Fruit fly (Drosophila melanogaster) whole organism, embryonic: Measurements from ENCODE around the gene CG13258.
A peak's percentile ranks its signal among the peaks of the same experiment; 100 is the strongest.

Experiments used
- Asciz ChIP-seq: fragments of 200-800 bp; sonication (Bioruptor generic); optimal IDR thresholded peaks from 2 replicates; lab custom pipeline; 2017; ENCODE audit warnings: missing biosample characterization, mild to moderate bottlenecking, missing genetic modification characterization, missing genetic modification reagents
- Atf3 ChIP-seq: fragments of 200-800 bp; sonication (Bioruptor generic); optimal IDR thresholded peaks from 3 replicates; lab custom pipeline; 2016; ENCODE audit warnings: missing biosample characterization, missing genetic modification characterization
- Bdp1 ChIP-seq: fragments of 200-800 bp; sonication (Bioruptor generic); optimal IDR thresholded peaks from 3 replicates; lab custom pipeline; 2016; ENCODE audit warnings: missing biosample characterization, missing genetic modification characterization
- Blimp-1 ChIP-seq: fragments of 200-800 bp; sonication (Bioruptor generic); optimal IDR thresholded peaks from 3 replicates; lab custom pipeline; 2018; ENCODE audit warnings: missing biosample characterization, missing genetic modification characterization, mild to moderate bottlenecking, moderate library complexity, missing genetic modification reagents
- CG10267 ChIP-seq: fragments of 200-800 bp; sonication (Bioruptor generic); optimal IDR thresholded peaks from 2 replicates; lab custom pipeline; 2018; ENCODE audit warnings: missing biosample characterization, mild to moderate bottlenecking, missing genetic modification characterization, moderate library complexity
- CG10366 ChIP-seq: fragments of 200-800 bp; sonication (Bioruptor generic); IDR thresholded peaks from 2 replicates; pipeline ENCODE4 v1.3.6; 2022; ENCODE audit warnings: missing biosample characterization, missing genetic modification characterization
- CG10431 ChIP-seq: fragments of 200-800 bp; sonication (Bioruptor generic); optimal IDR thresholded peaks from 3 replicates; lab custom pipeline; 2018; ENCODE audit warnings: missing biosample characterization, mild to moderate bottlenecking, missing genetic modification characterization
- CG11560 ChIP-seq: fragments of 200-800 bp; sonication (Bioruptor generic); IDR thresholded peaks from 3 replicates; pipeline ENCODE4 v1.3.6; 2022; ENCODE audit warnings: missing biosample characterization, missing genetic modification characterization
- CG1647 ChIP-seq: fragments of 200-800 bp; sonication (Bioruptor generic); optimal IDR thresholded peaks from 3 replicates; lab custom pipeline; 2016; ENCODE audit warnings: missing biosample characterization, missing genetic modification characterization
- CG17328 ChIP-seq: fragments of 200-800 bp; sonication (Bioruptor generic); IDR thresholded peaks from 2 replicates; pipeline ENCODE4 v1.3.6; 2022; ENCODE audit warnings: missing biosample characterization, missing genetic modification characterization
- CG18262 ChIP-seq: fragments of 200-800 bp; optimal IDR thresholded peaks from 3 replicates; lab custom pipeline; 2019; ENCODE audit warnings: missing biosample characterization, mild to moderate bottlenecking, missing genetic modification characterization, moderate library complexity
- CG2120 ChIP-seq: fragments of 200-800 bp; sonication (Bioruptor generic); optimal IDR thresholded peaks from 3 replicates; lab custom pipeline; 2016; ENCODE audit warnings: missing biosample characterization, missing genetic modification characterization
- CG34376 ChIP-seq: fragments of 200-800 bp; sonication (Bioruptor generic); optimal IDR thresholded peaks from 2 replicates; lab custom pipeline; 2018; ENCODE audit warnings: missing biosample characterization, mild to moderate bottlenecking, missing genetic modification characterization
- CG3726 ChIP-seq: fragments of 200-800 bp; sonication (Bioruptor generic); IDR thresholded peaks from 3 replicates; pipeline ENCODE4, ENCODE4 v1.3.6; 2022; ENCODE audit warnings: missing biosample characterization, missing genetic modification characterization
- CG3838 ChIP-seq: fragments of 200-800 bp; sonication (Bioruptor generic); optimal IDR thresholded peaks from 3 replicates; lab custom pipeline; 2016; ENCODE audit warnings: missing biosample characterization, missing genetic modification characterization
- CG3995 ChIP-seq: fragments of 200-800 bp; sonication (Bioruptor generic); optimal IDR thresholded peaks from 3 replicates; lab custom pipeline; 2016; ENCODE audit warnings: missing biosample characterization, missing genetic modification characterization
- CG7372 ChIP-seq: fragments of 200-800 bp; sonication (Bioruptor generic); IDR thresholded peaks from 2 replicates; pipeline ENCODE4 v1.3.6; 2022; ENCODE audit warnings: missing biosample characterization, missing genetic modification characterization
- CG7745 ChIP-seq: fragments of 200-800 bp; sonication (Bioruptor generic); optimal IDR thresholded peaks from 2 replicates; lab custom pipeline; 2018; ENCODE audit warnings: missing biosample characterization, mild to moderate bottlenecking, missing genetic modification characterization, moderate library complexity
- CG7963 ChIP-seq: fragments of 200-800 bp; sonication (Bioruptor generic); IDR thresholded peaks from 3 replicates; pipeline ENCODE4 v1.3.6; 2022; ENCODE audit warnings: missing biosample characterization, missing genetic modification characterization; ENCODE audit not compliant: partially characterized antibody
- CG8281 ChIP-seq: fragments of 200-800 bp; sonication (Bioruptor generic); optimal IDR thresholded peaks from 2 replicates; lab custom pipeline; 2018; ENCODE audit warnings: missing biosample characterization, mild to moderate bottlenecking, missing genetic modification characterization, moderate library complexity
- CG8359 ChIP-seq: fragments of 200-800 bp; sonication (Bioruptor generic); optimal IDR thresholded peaks from 2 replicates; lab custom pipeline; 2017; ENCODE audit warnings: missing biosample characterization, mild to moderate bottlenecking, missing genetic modification characterization, borderline replicate concordance
- CG8765 ChIP-seq: fragments of 200-800 bp; sonication (Bioruptor generic); IDR thresholded peaks from 2 replicates; pipeline ENCODE4 v1.3.6; 2022; ENCODE audit warnings: missing biosample characterization, missing genetic modification characterization
- CG9932 ChIP-seq: fragments of 200-800 bp; sonication (Bioruptor generic); IDR thresholded peaks from 2 replicates; pipeline ENCODE4 v1.3.6; 2022; ENCODE audit warnings: missing biosample characterization, missing genetic modification characterization
- CHES-1-like ChIP-seq: fragments of 200-800 bp; sonication (Bioruptor generic); optimal IDR thresholded peaks from 2 replicates; lab custom pipeline; 2016; ENCODE audit warnings: missing biosample characterization, missing genetic modification characterization
- Dek ChIP-seq: fragments of 200-800 bp; sonication (Bioruptor generic); optimal IDR thresholded peaks from 3 replicates; lab custom pipeline; 2019; ENCODE audit warnings: missing biosample characterization, mild to moderate bottlenecking, missing genetic modification characterization, moderate library complexity
- Kr ChIP-seq: fragments of 200-800 bp; sonication (Bioruptor generic); optimal IDR thresholded peaks from 2 replicates; lab custom pipeline; 2017; ENCODE audit warnings: missing biosample characterization, mild to moderate bottlenecking, missing genetic modification characterization
- Nf-YC ChIP-seq: fragments of 200-800 bp; optimal IDR thresholded peaks from 3 replicates; lab custom pipeline; 2019; ENCODE audit warnings: missing biosample characterization, mild to moderate bottlenecking, missing genetic modification characterization, moderate library complexity
- Opbp ChIP-seq: fragments of 200-800 bp; sonication (Bioruptor generic); IDR thresholded peaks from 3 replicates; pipeline ENCODE4 v1.3.6; 2022; ENCODE audit warnings: missing biosample characterization, missing genetic modification characterization; ENCODE audit not compliant: partially characterized antibody
- PHDP ChIP-seq: fragments of 200-800 bp; sonication (Bioruptor generic); optimal IDR thresholded peaks from 3 replicates; lab custom pipeline; 2018; ENCODE audit warnings: missing biosample characterization, mild to moderate bottlenecking, missing genetic modification characterization, moderate library complexity
- Ptx1 ChIP-seq: fragments of 200-800 bp; sonication (Bioruptor generic); IDR thresholded peaks from 2 replicates; pipeline ENCODE4 v1.3.6; 2022; ENCODE audit warnings: missing biosample characterization, missing genetic modification characterization
- ab ChIP-seq: fragments of 200-800 bp; sonication (Bioruptor generic); optimal IDR thresholded peaks from 2 replicates; lab custom pipeline; 2016; ENCODE audit warnings: missing biosample characterization, missing genetic modification characterization
- hth ChIP-seq: fragments of >200 bp; optimal IDR thresholded peaks from 2 replicates; lab custom pipeline; 2017; ENCODE audit warnings: inconsistent platforms
- ind ChIP-seq: fragments of 200-800 bp; sonication (Bioruptor generic); optimal IDR thresholded peaks from 3 replicates; lab custom pipeline; 2016; ENCODE audit warnings: missing biosample characterization, missing genetic modification characterization
- jing ChIP-seq: fragments of 200-800 bp; sonication (Bioruptor generic); optimal IDR thresholded peaks from 2 replicates; lab custom pipeline; 2018; ENCODE audit warnings: missing biosample characterization, mild to moderate bottlenecking, missing genetic modification characterization
- kay ChIP-seq: fragments of 200-800 bp; sonication (Bioruptor generic); optimal IDR thresholded peaks from 2 replicates; lab custom pipeline; 2016; ENCODE audit warnings: missing biosample characterization, missing genetic modification characterization
- lmd ChIP-seq: fragments of 200-800 bp; sonication (Bioruptor generic); IDR thresholded peaks from 2 replicates; pipeline ENCODE4 v1.3.6; 2022; ENCODE audit warnings: missing biosample characterization, missing genetic modification characterization
- lov ChIP-seq, 2 experiments: fragments of 200-800 bp in 1 of 2; fragments of >200 bp in 1 of 2; sonication (Bioruptor generic) in 1 of 2; IDR thresholded peaks in 1 of 2; optimal IDR thresholded peaks in 1 of 2; 2 replicates in 1 of 2; 3 replicates in 1 of 2; pipeline versions ENCODE4 v1.3.6 to Lab custom; 2017 to 2022; ENCODE audit warnings: missing biosample characterization in 1 of 2, missing genetic modification characterization in 1 of 2
- mirr ChIP-seq: fragments of 200-800 bp; sonication (Bioruptor generic); optimal IDR thresholded peaks from 3 replicates; lab custom pipeline; 2018; ENCODE audit warnings: missing biosample characterization, mild to moderate bottlenecking, missing genetic modification characterization
- nerfin-2 ChIP-seq: fragments of 200-800 bp; sonication (Bioruptor generic); IDR thresholded peaks from 2 replicates; pipeline ENCODE4 v1.3.6; 2022; ENCODE audit warnings: missing biosample characterization, missing genetic modification characterization; ENCODE audit not compliant: partially characterized antibody
- nmo ChIP-seq: fragments of 200-800 bp; sonication (Bioruptor generic); optimal IDR thresholded peaks from 2 replicates; lab custom pipeline; 2018; ENCODE audit warnings: missing biosample characterization, mild to moderate bottlenecking, missing genetic modification characterization, moderate library complexity
- odd ChIP-seq: fragments of 200-800 bp; sonication (Bioruptor generic); optimal IDR thresholded peaks from 2 replicates; lab custom pipeline; 2017; ENCODE audit warnings: missing biosample characterization, mild to moderate bottlenecking, missing genetic modification characterization
- pzg ChIP-seq: fragments of 200-800 bp; sonication (Bioruptor generic); optimal IDR thresholded peaks from 3 replicates; lab custom pipeline; 2018; ENCODE audit warnings: missing biosample characterization, mild to moderate bottlenecking, missing genetic modification characterization, moderate library complexity
- repo ChIP-seq: fragments of 200-800 bp; sonication (Bioruptor generic); optimal IDR thresholded peaks from 2 replicates; lab custom pipeline; 2016; ENCODE audit warnings: missing biosample characterization, missing genetic modification characterization
- ro ChIP-seq: fragments of 200-800 bp; sonication (Bioruptor generic); IDR thresholded peaks from 2 replicates; pipeline ENCODE4 v1.3.6; 2022; ENCODE audit warnings: missing biosample characterization, missing genetic modification characterization
- sc ChIP-seq, 3 experiments: fragments of >200 bp in 2 of 3; fragments of 200-800 bp in 1 of 3; sonication (Bioruptor generic) in 1 of 3; optimal IDR thresholded peaks; 2 replicates in 2 of 3; 3 replicates in 1 of 3; lab custom pipeline; 2017; ENCODE audit warnings: mild to moderate bottlenecking in 1 of 3, missing biosample characterization in 1 of 3, missing genetic modification characterization in 1 of 3, missing genetic modification reagents in 1 of 3
- scrt ChIP-seq: fragments of 200-800 bp; sonication (Bioruptor generic); optimal IDR thresholded peaks from 2 replicates; lab custom pipeline; 2018; ENCODE audit warnings: missing biosample characterization, mild to moderate bottlenecking, missing genetic modification characterization, moderate library complexity
- tin ChIP-seq: fragments of 200-800 bp; sonication (Bioruptor generic); optimal IDR thresholded peaks from 3 replicates; lab custom pipeline; 2016; ENCODE audit warnings: missing biosample characterization, missing genetic modification characterization
- trh ChIP-seq: fragments of 200-800 bp; sonication (Bioruptor generic); optimal IDR thresholded peaks from 2 replicates; lab custom pipeline; 2016; ENCODE audit warnings: missing biosample characterization, missing genetic modification characterization
- vnd ChIP-seq: fragments of 200-800 bp; sonication (Bioruptor generic); IDR thresholded peaks from 3 replicates; pipeline ENCODE4 v1.3.6; 2022; ENCODE audit warnings: missing biosample characterization, missing genetic modification characterization; ENCODE audit not compliant: partially characterized antibody
- wor ChIP-seq: fragments of 200-800 bp; sonication (Bioruptor generic); IDR thresholded peaks from 2 replicates; pipeline ENCODE4 v1.3.6; 2022; ENCODE audit warnings: missing biosample characterization, missing genetic modification characterization

Gene CG13258

DNA sequence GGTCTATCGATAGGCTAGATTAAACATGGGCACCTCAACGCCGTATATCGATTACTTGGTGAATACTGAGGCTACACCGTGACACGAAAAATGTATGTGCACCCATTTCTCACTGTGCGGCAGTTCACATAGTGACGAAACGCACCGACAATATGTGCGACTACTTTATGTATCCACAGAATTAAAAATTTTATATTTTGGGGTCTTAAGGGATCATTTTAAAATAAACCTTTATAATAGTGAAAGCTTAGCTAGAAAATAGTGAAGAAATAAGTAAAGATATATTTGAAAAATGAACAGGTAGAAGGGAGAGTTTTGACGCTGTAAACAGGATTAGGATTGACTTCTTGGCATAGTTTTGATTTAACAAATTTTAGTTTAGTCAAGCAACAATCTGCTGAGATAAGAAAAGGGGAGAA is 36.3 kb upstream of the CG13258 start, which contains the start of gene mRpL4 (continued):
- TF ChIP-seq CG7372 (GFP tag; lab: Robert Waterston, UW) = no peak; the same call in 1 of the 2 replicates
- TF ChIP-seq odd = no peak
- TF ChIP-seq CG17328 (GFP tag; lab: Robert Waterston, UW) = peak; percentile 50; the same call in 1 of the 2 replicates
- peak; percentile 24 for TF ChIP-seq repo (GFP tag; lab: Kevin White, UChicago)
- no peak for TF ChIP-seq PHDP (tag; lab: Kevin White, UChicago)
- TF ChIP-seq CG7745 (tag; lab: Kevin White, UChicago) = no peak
- TF ChIP-seq trh (GFP tag; lab: Kevin White, UChicago) = peak; percentile 54
- no peak for TF ChIP-seq scrt (GFP tag; lab: Kevin White, UChicago)
- 0 out of 2 replicates have a peak, but pooled peaks have one; percentile 50 for TF ChIP-seq CG10366
- TF ChIP-seq Dek (tag; lab: Kevin White, UChicago) = peak; percentile 62
- TF ChIP-seq CG7963 (GFP tag; lab: Robert Waterston, UW) = peak; percentile 95
- TF ChIP-seq CG18262 (tag; lab: Kevin White, UChicago) = peak; percentile 57
- TF ChIP-seq pzg (GFP tag; lab: Kevin White, UChicago) = peak; percentile 82
- TF ChIP-seq nmo (GFP tag; lab: Kevin White, UChicago) = peak; percentile 67
- TF ChIP-seq Nf-YC = no peak
- no peak for TF ChIP-seq Asciz
- TF ChIP-seq CG10267 = peak; percentile 67
- no peak for TF ChIP-seq CG10431 (GFP tag; lab: Kevin White, UChicago)
- TF ChIP-seq kay (GFP tag; lab: Kevin White, UChicago) = peak; percentile 69
- TF ChIP-seq ab (GFP tag; lab: Kevin White, UChicago) = peak; percentile 47
- peak; percentile 88 for TF ChIP-seq CG2120 (GFP tag; lab: Kevin White, UChicago)
- TF ChIP-seq CG11560 (tag; lab: Robert Waterston, UW) = no peak
- TF ChIP-seq CHES-1-like = peak; percentile 76
- TF ChIP-seq CG1647 (GFP tag; lab: Kevin White, UChicago) = peak; percentile 46
- TF ChIP-seq nerfin-2 (GFP tag; lab: Robert Waterston, UW) = peak; percentile 98
- TF ChIP-seq jing (GFP tag; lab: Kevin White, UChicago) = no peak
- no peak for TF ChIP-seq Kr (GFP tag; lab: Kevin White, UChicago)
- TF ChIP-seq CG9932 (GFP tag; lab: Robert Waterston, UW) = peak; percentile 87
- no peak for TF ChIP-seq sc (optimal IDR thresholded peaks at IDR 0.05; lab: Kevin White, UChicago)
- TF ChIP-seq sc (GFP tag; optimal IDR thresholded peaks at IDR 0.05; lab: Kevin White, UChicago) = peak; percentile 13
- TF ChIP-seq lmd = peak; percentile 76
- no peak for TF ChIP-seq hth (lab: Kevin White, UChicago)
- peak; percentile 85 for TF ChIP-seq tin (GFP tag; lab: Kevin White, UChicago)
- TF ChIP-seq mirr (GFP tag; lab: Kevin White, UChicago) = no peak
- peak; percentile 75 for TF ChIP-seq Ptx1
- TF ChIP-seq Atf3 (GFP tag; lab: Kevin White, UChicago) = peak; percentile 68
- TF ChIP-seq vnd (GFP tag; lab: Robert Waterston, UW) = peak; percentile 98
- peak; percentile 87 for TF ChIP-seq CG3995 (GFP tag; lab: Kevin White, UChicago)
- peak; percentile 34; the same call in 1 of the 2 replicates for TF ChIP-seq CG8765
- no peak for TF ChIP-seq Blimp-1 (GFP tag; lab: Kevin White, UChicago)
- TF ChIP-seq CG3838 = peak; percentile 32
- TF ChIP-seq CG8359 (GFP tag; lab: Kevin White, UChicago) = no peak
- peak; percentile 75 for TF ChIP-seq ind
- TF ChIP-seq Bdp1 (GFP tag; lab: Kevin White, UChicago) = peak; percentile 62
- no peak for TF ChIP-seq CG34376 (GFP tag; lab: Kevin White, UChicago)
- TF ChIP-seq wor (GFP tag; lab: Robert Waterston, UW) = no peak
- TF ChIP-seq ro = no peak
- no peak for TF ChIP-seq lov (optimal IDR thresholded peaks at IDR 0.05; lab: Kevin White, UChicago)
- TF ChIP-seq lov (GFP tag; IDR thresholded peaks at IDR 0.05; lab: Robert Waterston, UW) = peak; percentile 58; the same call in 1 of the 3 replicates
- peak; percentile 99 for TF ChIP-seq Opbp (GFP tag; lab: Robert Waterston, UW)
- TF ChIP-seq CG8281 (tag; lab: Kevin White, UChicago) = no peak
- no peak for TF ChIP-seq CG3726 (GFP tag; lab: Robert Waterston, UW)
